Worm (Caenorhabditis elegans) whole organism, L3 larva: ENCODE results near the gene pro-1.

Source experiments
- aly-2 ChIP-seq: fragments of 150-350 bp; optimal IDR thresholded peaks from 2 replicates; lab custom pipeline; 2014; ENCODE audit warnings: missing biosample characterization, missing genetic modification characterization
- elt-2 ChIP-seq: sonication (generic microtip); optimal IDR thresholded peaks from 2 replicates; lab custom pipeline; 2016; ENCODE audit warnings: missing genetic modification reagents, mild to moderate bottlenecking, missing genetic modification characterization, missing compliant biosample characterization
- fkh-10 ChIP-seq: sonication (generic microtip); optimal IDR thresholded peaks from 2 replicates; lab custom pipeline; 2017; ENCODE audit warnings: missing biosample characterization, missing genetic modification reagents, missing genetic modification characterization
- pha-4 ChIP-seq: fragments of 150-350 bp; optimal IDR thresholded peaks from 2 replicates; lab custom pipeline; 2014; ENCODE audit warnings: missing biosample characterization, missing genetic modification reagents, missing genetic modification characterization
- snpc-4 ChIP-seq: fragments of 150-350 bp; optimal IDR thresholded peaks from 2 replicates; lab custom pipeline; 2014; ENCODE audit warnings: missing biosample characterization, missing genetic modification characterization
- tbx-2 ChIP-seq: sonication (generic microtip); optimal IDR thresholded peaks from 2 replicates; lab custom pipeline; 2016; ENCODE audit warnings: mild to moderate bottlenecking, missing genetic modification characterization, missing compliant biosample characterization

ce11 chrII:10557206-10557574, 15.4 kb upstream of the pro-1 start:
- TF ChIP-seq aly-2 (tag; lab: Kevin White, UChicago) (no peak), pha-4 (tag; lab: Kevin White, UChicago) (peak; percentile 61), tbx-2 (no peak), snpc-4 (no peak), fkh-10 (no peak), elt-2 (tag; lab: Kevin White, UChicago) (peak; percentile 85)
